Worm (Caenorhabditis elegans) whole organism, L2 larva: ENCODE results near the gene sec-10.

ENCODE experiments used
- fos-1 ChIP-seq: fragments of 150-350 bp; optimal IDR thresholded peaks from 2 replicates; lab custom pipeline; 2014; ENCODE audit warnings: missing biosample characterization, missing genetic modification characterization
- lin-39 ChIP-seq: fragments of 150-350 bp; optimal IDR thresholded peaks from 2 replicates; lab custom pipeline; 2014; ENCODE audit warnings: missing biosample characterization, missing genetic modification reagents, missing genetic modification characterization
- mdl-1 ChIP-seq, 2 experiments: fragments of 150-350 bp in 1 of 2; sonication (generic microtip) in 1 of 2; optimal IDR thresholded peaks; 2 replicates each; lab custom pipeline; 2017; ENCODE audit warnings: missing biosample characterization in 2 of 2, missing genetic modification characterization in 2 of 2
- nhr-237 ChIP-seq: fragments of 150-350 bp; optimal IDR thresholded peaks from 2 replicates; lab custom pipeline; 2014; ENCODE audit warnings: missing biosample characterization, missing genetic modification characterization
- nhr-25 ChIP-seq: fragments of 150-350 bp; sonication (generic microtip); optimal IDR thresholded peaks from 3 replicates; lab custom pipeline; 2014; ENCODE audit warnings: missing biosample characterization, missing genetic modification characterization
- nhr-77 ChIP-seq: fragments of 150-350 bp; optimal IDR thresholded peaks from 2 replicates; lab custom pipeline; 2014; ENCODE audit warnings: missing biosample characterization, missing genetic modification characterization
- sma-3 ChIP-seq: sonication (generic microtip); optimal IDR thresholded peaks from 2 replicates; lab custom pipeline; 2016; ENCODE audit warnings: missing genetic modification reagents, missing genetic modification characterization, missing compliant biosample characterization
- snpc-4 ChIP-seq: fragments of 150-350 bp; optimal IDR thresholded peaks from 2 replicates; lab custom pipeline; 2014; ENCODE audit warnings: missing biosample characterization, missing genetic modification characterization
- unc-39 ChIP-seq: fragments of 150-350 bp; optimal IDR thresholded peaks from 2 replicates; lab custom pipeline; 2014; ENCODE audit warnings: missing biosample characterization, missing genetic modification characterization
- unc-62 ChIP-seq: fragments of 150-350 bp; optimal IDR thresholded peaks from 2 replicates; lab custom pipeline; 2014; ENCODE audit warnings: missing biosample characterization, missing genetic modification reagents, missing genetic modification characterization

DNA sequence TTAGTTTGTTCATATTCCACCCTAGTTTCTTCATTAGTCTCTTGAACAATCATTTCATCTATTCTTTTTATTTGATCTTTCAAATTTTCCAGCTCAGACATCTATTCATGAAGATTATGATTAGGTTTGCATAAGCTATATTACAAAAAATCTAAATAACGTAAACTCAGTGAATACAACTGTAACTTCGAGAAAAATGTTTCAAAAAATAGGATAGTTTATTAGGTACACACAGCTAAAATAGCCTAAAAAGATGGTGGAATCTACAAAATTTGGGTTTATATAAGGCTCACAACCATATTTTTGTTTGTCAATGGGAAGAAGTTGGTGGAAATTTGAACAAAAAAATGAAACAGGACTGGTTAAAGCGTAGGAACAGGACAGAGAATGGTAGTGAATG, 30.4 kb upstream of the sec-10 start, which contains the start of gene zgpa-1:
- no peak for TF ChIP-seq lin-39 (tag; lab: Kevin White, UChicago)
- no peak for TF ChIP-seq snpc-4
- no peak for TF ChIP-seq sma-3 (GFP tag; lab: Kevin White, UChicago)
- TF ChIP-seq fos-1 (tag; lab: Kevin White, UChicago): no peak
- no peak for TF ChIP-seq unc-62 (GFP tag; lab: Kevin White, UChicago)
- no peak for TF ChIP-seq nhr-237 (tag; lab: Kevin White, UChicago)
- no peak for TF ChIP-seq nhr-25 (tag; lab: Kevin White, UChicago)
- TF ChIP-seq nhr-77: no peak
- no peak for TF ChIP-seq mdl-1 (tag; optimal IDR thresholded peaks at IDR 0.05; lab: Kevin White, UChicago)
- TF ChIP-seq unc-39 (tag; lab: Kevin White, UChicago): no peak
